Fruit fly (Drosophila melanogaster) S2 (cell line): Measurements from ENCODE around the gene Hsp60A.

Source experiments
- CG8478 ChIP-seq: fragments of >200 bp; optimal IDR thresholded peaks from 2 replicates; lab custom pipeline; 2018
- CTCF ChIP-seq, 2 experiments: fragments of >200 bp; optimal IDR thresholded peaks; 2 replicates each; lab custom pipeline; 2018

The Hsp60A gene

dm6 chrX:11123561-11123960 lies 15.3 kb downstream of the Hsp60A start:
- no peak for TF ChIP-seq CG8478 (lab: Kevin White, UChicago)
- TF ChIP-seq CTCF (optimal IDR thresholded peaks at IDR 0.05; lab: Kevin White, UChicago), result no peak

dm6 chrX:11124126-11124748 lies 16.0 kb downstream of the Hsp60A start, which contains the start of gene CG11122:
Gene CG11122, minus strand, starts transcription at chrX:11124726.
- TF ChIP-seq CTCF (optimal IDR thresholded peaks at IDR 0.05; lab: Kevin White, UChicago) (no peak), CG8478 (lab: Kevin White, UChicago) (no peak)

- TF ChIP-seq CG8478 (lab: Kevin White, UChicago) (no peak), CTCF (optimal IDR thresholded peaks at IDR 0.05; lab: Kevin White, UChicago) (no peak)
Measured at dm6 chrX:11124749-11125508, 16.6 kb downstream of the Hsp60A start, which contains the start of gene Rpt3. Gene Rpt3, plus strand, starts transcription at chrX:11125101.

dm6 chrX:11128828-11129227 lies 20.5 kb downstream of the Hsp60A start, which contains the start of gene SrpRalpha:
Gene SrpRalpha, minus strand, starts transcription at chrX:11129087.
- no peak for TF ChIP-seq CTCF (optimal IDR thresholded peaks at IDR 0.05; lab: Kevin White, UChicago)
- TF ChIP-seq CG8478 (lab: Kevin White, UChicago), result no peak

DNA sequence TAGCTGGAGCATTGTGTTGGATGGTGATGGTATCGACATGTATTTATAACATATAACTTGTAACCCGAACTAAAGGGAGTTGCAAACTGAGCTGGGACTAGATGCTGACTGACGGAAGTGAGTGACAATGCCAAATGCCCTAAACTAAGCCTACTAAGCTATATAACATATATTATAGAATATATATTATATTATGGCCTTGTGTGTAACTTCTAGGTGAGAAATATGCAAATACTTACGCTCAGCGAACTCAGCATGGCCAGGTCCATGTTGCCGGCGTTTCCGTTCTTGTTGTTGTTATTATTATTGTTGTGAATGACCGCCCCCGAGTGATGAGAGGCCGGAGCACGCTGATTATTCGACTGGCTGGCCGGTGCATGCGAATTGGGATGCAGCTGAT lies 24.0 kb downstream of the Hsp60A start, which contains the start of gene CG44385:
CG44385 (minus strand) TSS at position 101 of the 400 bp plus-strand sequence.
- TF ChIP-seq CTCF (optimal IDR thresholded peaks at IDR 0.05; lab: Kevin White, UChicago) (no peak), CG8478 (lab: Kevin White, UChicago) (no peak)

- TF ChIP-seq CG8478 (lab: Kevin White, UChicago) (no peak), CTCF (optimal IDR thresholded peaks at IDR 0.05; lab: Kevin White, UChicago) (no peak)
Measured at dm6 chrX:11135840-11136586, 27.7 kb downstream of the Hsp60A start.

DNA sequence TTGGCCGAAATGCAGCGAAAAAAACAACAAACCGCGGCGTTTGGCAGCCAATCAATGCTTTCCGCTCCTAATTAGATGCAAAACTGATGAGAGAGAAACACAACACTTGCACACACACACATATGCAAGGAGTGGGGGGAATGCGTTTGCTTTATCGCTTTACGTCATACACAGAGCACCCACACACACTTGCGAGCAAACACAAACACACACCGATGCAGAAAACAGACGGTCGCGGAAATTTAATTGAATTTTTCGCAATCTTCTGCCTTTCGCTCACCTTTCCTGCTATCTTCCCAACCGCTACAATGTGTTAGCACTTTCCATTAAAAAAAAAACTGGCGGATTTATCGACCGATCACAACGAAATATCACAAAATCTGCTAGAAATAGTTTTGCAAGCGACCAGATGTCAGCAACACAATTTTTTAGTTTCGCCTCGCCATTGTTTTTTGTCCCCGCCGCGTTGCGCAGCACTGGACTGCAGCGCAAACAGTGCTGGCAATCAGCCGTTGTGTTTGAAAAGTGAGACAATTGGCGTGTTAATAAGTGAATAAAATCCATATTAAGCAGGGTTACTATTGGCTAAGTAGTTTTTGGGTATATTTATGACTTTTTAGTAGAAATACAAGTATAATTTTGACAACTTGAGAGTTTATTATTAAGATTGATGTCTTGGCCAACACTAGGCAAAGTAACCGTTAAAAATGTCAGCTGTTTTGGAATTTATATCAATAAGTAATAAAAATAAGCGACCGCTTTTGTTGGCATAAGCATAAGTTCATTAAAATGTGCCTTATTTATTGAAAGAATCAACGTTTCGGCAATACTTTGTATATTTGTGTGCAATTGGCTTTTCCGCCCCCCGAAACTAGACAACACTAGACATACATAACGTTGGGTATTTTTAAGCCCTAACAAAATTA lies 28.6 kb downstream of the Hsp60A start, which contains the start of gene Klp10A:
Klp10A (minus strand) TSS at position 532 of the 926 bp plus-strand sequence.
- no peak for TF ChIP-seq CTCF (optimal IDR thresholded peaks at IDR 0.05; lab: Kevin White, UChicago)
- no peak for TF ChIP-seq CG8478 (lab: Kevin White, UChicago)

dm6 chrX:11137566-11138186 lies 29.4 kb downstream of the Hsp60A start, which contains the start of gene CDK2AP1:
Gene CDK2AP1, plus strand, starts transcription at chrX:11137859.
- TF ChIP-seq CTCF (optimal IDR thresholded peaks at IDR 0.05; lab: Kevin White, UChicago) (peak in 1 of 2 experiments; percentile 28), CG8478 (lab: Kevin White, UChicago) (no peak)

DNA sequence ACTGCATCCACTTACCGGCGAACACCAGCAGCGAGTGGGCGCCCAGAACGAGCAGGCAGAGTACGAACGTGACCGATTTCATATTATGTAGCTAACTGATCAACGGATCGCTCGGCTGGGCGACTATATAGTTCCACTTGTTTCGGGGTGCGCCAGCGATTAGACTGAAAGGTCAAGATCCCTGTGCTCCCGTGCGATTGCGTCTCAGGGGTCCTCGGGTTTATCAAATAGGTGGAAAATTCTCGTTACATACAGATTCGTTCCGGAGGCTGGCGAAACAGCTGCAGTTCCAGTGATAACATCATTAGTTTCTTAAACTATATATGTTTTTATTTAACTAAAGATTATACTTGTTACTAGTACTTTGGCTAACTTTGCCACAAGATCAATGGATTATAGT lies 31.9 kb downstream of the Hsp60A start, which contains the start of gene ssp7:
ssp7 (minus strand) TSS at position 101 of the 400 bp plus-strand sequence.
- TF ChIP-seq CG8478 (lab: Kevin White, UChicago) (no peak), CTCF (optimal IDR thresholded peaks at IDR 0.05; lab: Kevin White, UChicago) (no peak)

DNA sequence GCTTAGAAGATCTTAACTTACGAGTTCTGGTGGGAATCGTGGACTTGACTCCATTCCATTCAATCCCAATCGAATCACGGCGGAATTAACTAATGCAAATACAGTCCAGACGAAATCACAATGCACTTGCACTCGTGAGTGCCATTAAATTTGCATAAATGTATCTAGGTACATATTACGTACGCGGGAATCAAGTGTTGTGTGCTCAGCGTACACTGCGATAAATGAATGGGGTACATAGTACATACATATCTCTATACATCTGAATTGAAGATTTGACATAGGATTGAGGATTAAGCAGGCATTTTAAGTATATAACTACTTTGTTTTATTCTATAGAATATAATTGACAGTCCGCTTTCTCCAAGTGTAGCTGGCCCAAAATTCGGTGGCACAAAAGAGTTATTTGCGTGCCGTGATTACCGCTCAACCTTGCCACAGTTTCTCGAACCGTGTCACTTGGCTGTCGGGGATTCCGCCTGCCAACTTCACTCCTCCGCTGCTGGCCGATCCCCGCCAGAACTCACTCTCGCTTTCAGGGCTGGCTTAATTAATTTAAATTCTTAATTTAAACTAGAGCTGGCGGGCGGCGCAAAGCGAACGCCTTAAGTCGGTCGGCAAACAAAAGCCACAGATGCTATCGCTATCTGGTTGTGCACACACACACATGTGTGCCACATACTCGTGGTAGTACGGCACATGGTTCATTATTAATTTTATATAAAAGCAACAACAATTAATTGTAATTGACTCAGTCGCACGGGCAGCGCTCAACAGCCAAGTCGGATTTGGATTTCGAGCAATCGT lies 33.7 kb downstream of the Hsp60A start, which contains the start of the genes CG15199 and CG15202:
CG15199 (minus strand) TSS at position 51 of the 807 bp plus-strand sequence.
CG15202 (plus strand) TSS at position 757 of the 807 bp plus-strand sequence.
- TF ChIP-seq CTCF (optimal IDR thresholded peaks at IDR 0.05; lab: Kevin White, UChicago), result no peak
- TF ChIP-seq CG8478 (lab: Kevin White, UChicago), result no peak

- TF ChIP-seq CTCF (optimal IDR thresholded peaks at IDR 0.05; lab: Kevin White, UChicago) (no peak), CG8478 (lab: Kevin White, UChicago) (no peak)
Measured at dm6 chrX:11143820-11144219, 35.5 kb downstream of the Hsp60A start, which contains the start of gene CG15201. Gene CG15201, plus strand, starts transcription at chrX:11144120.

DNA sequence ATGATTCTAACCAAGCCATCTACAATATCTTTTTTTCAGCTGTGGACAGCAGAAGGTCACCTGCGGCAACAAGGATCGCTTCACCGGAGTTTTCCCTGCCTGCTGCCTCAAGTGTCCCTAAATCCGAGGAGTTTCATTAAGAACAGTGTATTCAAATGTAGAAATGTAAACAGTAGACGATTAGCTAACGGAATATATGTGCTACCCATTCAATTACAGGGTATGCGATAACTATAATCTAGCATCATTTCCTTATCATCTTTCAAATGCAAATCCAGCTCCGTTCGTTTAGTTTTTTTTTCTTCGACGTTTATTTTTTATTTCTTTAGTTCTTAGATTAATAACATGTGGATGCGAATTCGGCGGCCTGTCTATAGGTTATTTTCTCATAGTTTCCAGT lies 36.3 kb downstream of the Hsp60A start:
- TF ChIP-seq CTCF (optimal IDR thresholded peaks at IDR 0.05; lab: Kevin White, UChicago), result no peak
- TF ChIP-seq CG8478 (lab: Kevin White, UChicago), result no peak
